Fruit fly (Drosophila melanogaster) whole organism, embryonic: ENCODE data around the gene CG6567.

Source experiments
- Bteb2 ChIP-seq: fragments of 200-800 bp; sonication (Bioruptor generic); optimal IDR thresholded peaks from 2 replicates; lab custom pipeline; 2016; ENCODE audit warnings: missing biosample characterization, missing genetic modification characterization
- CG10147 ChIP-seq: fragments of 200-800 bp; sonication (Bioruptor generic); optimal IDR thresholded peaks from 2 replicates; lab custom pipeline; 2019; ENCODE audit warnings: missing biosample characterization, mild to moderate bottlenecking, missing genetic modification characterization, moderate library complexity
- CG10543 ChIP-seq: fragments of 200-800 bp; sonication (Bioruptor generic); optimal IDR thresholded peaks from 3 replicates; lab custom pipeline; 2017; ENCODE audit warnings: missing biosample characterization, mild to moderate bottlenecking, missing genetic modification characterization, moderate library complexity
- CG11398 ChIP-seq: fragments of 200-800 bp; sonication (Bioruptor generic); optimal IDR thresholded peaks from 2 replicates; lab custom pipeline; 2016; ENCODE audit warnings: missing biosample characterization, missing genetic modification characterization
- CG11560 ChIP-seq: fragments of 200-800 bp; sonication (Bioruptor generic); IDR thresholded peaks from 3 replicates; pipeline ENCODE4 v1.3.6; 2022; ENCODE audit warnings: missing biosample characterization, missing genetic modification characterization
- CG15011 ChIP-seq: fragments of 200-800 bp; sonication (Bioruptor generic); optimal IDR thresholded peaks from 3 replicates; lab custom pipeline; 2018; ENCODE audit warnings: missing biosample characterization, mild to moderate bottlenecking, missing genetic modification characterization
- CG15696 ChIP-seq: fragments of 200-800 bp; sonication (Bioruptor generic); optimal IDR thresholded peaks from 2 replicates; lab custom pipeline; 2019; ENCODE audit warnings: missing biosample characterization, mild to moderate bottlenecking, missing genetic modification characterization, moderate library complexity
- CG17802 ChIP-seq: fragments of 200-800 bp; sonication (Bioruptor generic); optimal IDR thresholded peaks from 2 replicates; lab custom pipeline; 2018; ENCODE audit warnings: missing biosample characterization, mild to moderate bottlenecking, missing genetic modification characterization, moderate library complexity
- CG17829 ChIP-seq: fragments of 200-800 bp; optimal IDR thresholded peaks from 2 replicates; lab custom pipeline; 2019; ENCODE audit warnings: missing biosample characterization, mild to moderate bottlenecking, missing genetic modification characterization, moderate library complexity
- CG3838 ChIP-seq: fragments of 200-800 bp; sonication (Bioruptor generic); optimal IDR thresholded peaks from 3 replicates; lab custom pipeline; 2016; ENCODE audit warnings: missing biosample characterization, missing genetic modification characterization
- CG42726 ChIP-seq: fragments of 200-800 bp; sonication (Bioruptor generic); IDR thresholded peaks from 2 replicates; pipeline ENCODE4 v1.3.6; 2022; ENCODE audit warnings: missing biosample characterization, missing genetic modification characterization; ENCODE audit not compliant: partially characterized antibody
- CG4360 ChIP-seq: fragments of 200-800 bp; sonication (Bioruptor generic); IDR thresholded peaks from 2 replicates; pipeline ENCODE4 v1.3.6; 2022; ENCODE audit warnings: missing biosample characterization, missing genetic modification characterization
- CG7745 ChIP-seq: fragments of 200-800 bp; sonication (Bioruptor generic); optimal IDR thresholded peaks from 2 replicates; lab custom pipeline; 2018; ENCODE audit warnings: missing biosample characterization, mild to moderate bottlenecking, missing genetic modification characterization, moderate library complexity
- CG8765 ChIP-seq: fragments of 200-800 bp; sonication (Bioruptor generic); IDR thresholded peaks from 2 replicates; pipeline ENCODE4 v1.3.6; 2022; ENCODE audit warnings: missing biosample characterization, missing genetic modification characterization
- CG9609 ChIP-seq: fragments of 200-800 bp; sonication (Bioruptor generic); optimal IDR thresholded peaks from 3 replicates; lab custom pipeline; 2016; ENCODE audit warnings: missing biosample characterization, missing genetic modification characterization
- D19B ChIP-seq: fragments of 200-800 bp; sonication (Bioruptor generic); optimal IDR thresholded peaks from 2 replicates; lab custom pipeline; 2017; ENCODE audit warnings: missing biosample characterization, mild to moderate bottlenecking, missing genetic modification characterization
- E2f1 ChIP-seq: fragments of 200-800 bp; sonication (Bioruptor generic); IDR thresholded peaks from 2 replicates; pipeline ENCODE4 v1.3.6; 2022; ENCODE audit warnings: missing biosample characterization, missing genetic modification characterization
- ERR ChIP-seq: fragments of 200-800 bp; sonication (Bioruptor generic); optimal IDR thresholded peaks from 2 replicates; lab custom pipeline; 2016; ENCODE audit warnings: missing biosample characterization, missing genetic modification characterization
- Hr3 ChIP-seq: fragments of 200-800 bp; sonication (Bioruptor generic); optimal IDR thresholded peaks from 3 replicates; lab custom pipeline; 2016; ENCODE audit warnings: missing biosample characterization, missing genetic modification characterization
- Hr51 ChIP-seq, 2 experiments: fragments of 200-800 bp; sonication (Bioruptor generic); optimal IDR thresholded peaks; 2 replicates in 1 of 2; 3 replicates in 1 of 2; lab custom pipeline; 2016 to 2018; ENCODE audit warnings: missing biosample characterization in 2 of 2, missing genetic modification characterization in 2 of 2, mild to moderate bottlenecking in 1 of 2, moderate library complexity in 1 of 2
- Hsf ChIP-seq: fragments of 200-800 bp; sonication (Bioruptor generic); optimal IDR thresholded peaks from 3 replicates; lab custom pipeline; 2016; ENCODE audit warnings: missing biosample characterization, missing genetic modification characterization
- Kr ChIP-seq: fragments of 200-800 bp; sonication (Bioruptor generic); optimal IDR thresholded peaks from 2 replicates; lab custom pipeline; 2017; ENCODE audit warnings: missing biosample characterization, mild to moderate bottlenecking, missing genetic modification characterization
- Myb ChIP-seq: fragments of 200-800 bp; sonication (Bioruptor generic); optimal IDR thresholded peaks from 2 replicates; lab custom pipeline; 2016; ENCODE audit warnings: missing biosample characterization, missing genetic modification characterization
- NC2β ChIP-seq: fragments of 200-800 bp; sonication (Bioruptor generic); optimal IDR thresholded peaks from 2 replicates; lab custom pipeline; 2016; ENCODE audit warnings: missing biosample characterization, missing genetic modification characterization
- Nf-YC ChIP-seq: fragments of 200-800 bp; optimal IDR thresholded peaks from 3 replicates; lab custom pipeline; 2019; ENCODE audit warnings: missing biosample characterization, mild to moderate bottlenecking, missing genetic modification characterization, moderate library complexity
- Poxn ChIP-seq: fragments of 200-800 bp; sonication (Bioruptor generic); IDR thresholded peaks from 2 replicates; pipeline ENCODE4 v1.3.6; 2022; ENCODE audit warnings: missing biosample characterization, missing genetic modification characterization
- Rfx ChIP-seq: fragments of 200-800 bp; sonication (Bioruptor generic); IDR thresholded peaks from 2 replicates; pipeline ENCODE4 v1.3.6; 2022; ENCODE audit warnings: missing biosample characterization, missing genetic modification characterization
- Sin3A ChIP-seq: fragments of >200 bp; optimal IDR thresholded peaks from 2 replicates; lab custom pipeline; 2018
- Trl ChIP-seq, 3 experiments: fragments of >200 bp in 2 of 3; fragments of 200-800 bp in 1 of 3; sonication (Bioruptor generic) in 1 of 3; optimal IDR thresholded peaks; 2 replicates in 1 of 3; 3 replicates in 2 of 3; lab custom pipeline; 2016 to 2017; ENCODE audit warnings: missing biosample characterization in 1 of 3, missing genetic modification characterization in 1 of 3
- ara ChIP-seq: fragments of 200-800 bp; sonication (Bioruptor generic); IDR thresholded peaks from 2 replicates; pipeline ENCODE4 v1.3.6; 2022; ENCODE audit warnings: missing biosample characterization, missing genetic modification characterization
- bcd ChIP-seq: fragments of 200-800 bp; sonication (Bioruptor generic); optimal IDR thresholded peaks from 2 replicates; lab custom pipeline; 2017; ENCODE audit warnings: missing biosample characterization, mild to moderate bottlenecking, missing genetic modification characterization
- bsh ChIP-seq, 2 experiments: fragments of 200-800 bp; sonication (Bioruptor generic); optimal IDR thresholded peaks; 2 replicates each; lab custom pipeline; 2017 to 2018; ENCODE audit warnings: mild to moderate bottlenecking in 2 of 2, missing biosample characterization in 2 of 2, missing genetic modification characterization in 2 of 2, moderate library complexity in 1 of 2
- chm ChIP-seq: fragments of 200-800 bp; sonication (Bioruptor generic); IDR thresholded peaks from 2 replicates; pipeline ENCODE4 v1.3.6; 2022; ENCODE audit warnings: missing biosample characterization, missing genetic modification characterization
- danr ChIP-seq: fragments of 200-800 bp; sonication (Bioruptor generic); IDR thresholded peaks from 2 replicates; pipeline ENCODE4 v1.3.6; 2022; ENCODE audit warnings: missing biosample characterization, missing genetic modification characterization
- emc ChIP-seq: fragments of 200-800 bp; sonication (Bioruptor generic); optimal IDR thresholded peaks from 2 replicates; lab custom pipeline; 2016; ENCODE audit warnings: missing biosample characterization, missing genetic modification characterization
- eve ChIP-seq, 2 experiments: fragments of >200 bp; optimal IDR thresholded peaks; 2 replicates each; lab custom pipeline; 2017; ENCODE audit warnings: missing biosample characterization in 2 of 2, missing genetic modification characterization in 2 of 2
- exex ChIP-seq: fragments of 200-800 bp; sonication (Bioruptor generic); optimal IDR thresholded peaks from 4 replicates; lab custom pipeline; 2018; ENCODE audit warnings: missing biosample characterization, mild to moderate bottlenecking, missing genetic modification characterization, moderate library complexity
- gfzf ChIP-seq: fragments of 200-800 bp; sonication (Bioruptor generic); optimal IDR thresholded peaks from 2 replicates; lab custom pipeline; 2016; ENCODE audit warnings: missing biosample characterization, mild to moderate bottlenecking, missing genetic modification characterization, moderate library complexity
- knrl ChIP-seq: fragments of 200-800 bp; sonication (Bioruptor generic); IDR thresholded peaks from 3 replicates; pipeline ENCODE4 v1.3.6; 2022; ENCODE audit warnings: missing biosample characterization, missing genetic modification characterization; ENCODE audit not compliant: partially characterized antibody
- mirr ChIP-seq: fragments of 200-800 bp; sonication (Bioruptor generic); optimal IDR thresholded peaks from 3 replicates; lab custom pipeline; 2018; ENCODE audit warnings: missing biosample characterization, mild to moderate bottlenecking, missing genetic modification characterization
- nerfin-1 ChIP-seq: fragments of 200-800 bp; sonication (Bioruptor generic); optimal IDR thresholded peaks from 3 replicates; lab custom pipeline; 2019; ENCODE audit warnings: missing biosample characterization, mild to moderate bottlenecking, missing genetic modification characterization, moderate library complexity
- onecut ChIP-seq: fragments of 200-800 bp; sonication (Bioruptor generic); IDR thresholded peaks from 2 replicates; pipeline ENCODE4 v1.3.6; 2022; ENCODE audit warnings: missing biosample characterization, missing genetic modification characterization
- p53 ChIP-seq: fragments of 200-800 bp; sonication (Bioruptor generic); optimal IDR thresholded peaks from 2 replicates; lab custom pipeline; 2016; ENCODE audit warnings: missing biosample characterization, missing genetic modification characterization
- stc ChIP-seq: fragments of 200-800 bp; sonication (Bioruptor generic); IDR thresholded peaks from 2 replicates; pipeline ENCODE4 v1.3.6; 2022; ENCODE audit warnings: missing biosample characterization, missing genetic modification characterization
- tgo ChIP-seq: fragments of 200-800 bp; sonication (Bioruptor generic); IDR thresholded peaks from 3 replicates; pipeline ENCODE4 v1.3.6; 2022; ENCODE audit warnings: missing biosample characterization, missing genetic modification characterization
- tll ChIP-seq, 2 experiments: fragments of 200-800 bp in 1 of 2; fragments of >200 bp in 1 of 2; sonication (Bioruptor generic) in 1 of 2; optimal IDR thresholded peaks; 2 replicates each; lab custom pipeline; 2017 to 2019; ENCODE audit warnings: missing biosample characterization in 2 of 2, missing genetic modification characterization in 2 of 2, mild to moderate bottlenecking in 1 of 2, moderate library complexity in 1 of 2
- trem ChIP-seq: fragments of 200-800 bp; optimal IDR thresholded peaks from 3 replicates; lab custom pipeline; 2019; ENCODE audit warnings: missing biosample characterization, mild to moderate bottlenecking, missing genetic modification characterization, moderate library complexity
- twi ChIP-seq: fragments of 200-800 bp; optimal IDR thresholded peaks from 2 replicates; lab custom pipeline; 2019; ENCODE audit warnings: missing biosample characterization, mild to moderate bottlenecking, missing genetic modification characterization, moderate library complexity
- wek ChIP-seq: fragments of 200-800 bp; sonication (Bioruptor generic); optimal IDR thresholded peaks from 3 replicates; lab custom pipeline; 2018; ENCODE audit warnings: missing biosample characterization, mild to moderate bottlenecking, missing genetic modification characterization, moderate library complexity

Gene CG6567

DNA sequence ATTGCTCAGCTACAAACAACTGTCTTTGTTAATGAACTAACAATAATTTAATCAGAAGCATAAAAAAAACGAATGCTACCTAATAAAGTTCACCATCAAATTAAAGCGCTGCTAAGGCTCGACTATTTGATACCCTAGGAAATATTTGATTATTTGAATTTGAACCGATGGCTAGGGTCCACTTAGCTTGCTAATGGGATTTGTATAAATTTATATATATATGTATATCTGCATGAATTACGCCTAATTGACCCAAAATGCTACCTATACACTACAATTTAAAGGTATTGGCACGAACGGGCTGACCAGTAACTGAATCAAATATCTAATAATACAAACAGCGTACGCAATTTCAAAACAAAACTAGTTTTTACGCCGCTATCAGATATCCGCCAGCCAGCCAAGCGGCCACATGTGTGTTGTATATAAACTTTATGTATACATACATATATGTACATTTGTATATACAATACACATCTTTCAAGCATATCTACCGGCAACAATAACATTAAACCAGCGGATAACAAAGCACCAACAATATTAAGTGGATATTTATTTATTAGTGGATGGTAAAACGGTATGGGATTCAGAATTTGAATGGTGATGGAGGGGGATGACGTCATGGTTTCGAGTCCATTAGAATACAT lies 29.9 kb upstream of the CG6567 start (continued):
- TF ChIP-seq onecut (GFP tag; lab: Robert Waterston, UW): peak; percentile 66
- peak in 1 of 2 experiments; percentile 79 for TF ChIP-seq Hr51 (GFP tag; optimal IDR thresholded peaks at IDR 0.05; lab: Kevin White, UChicago)
- TF ChIP-seq Hr3 (GFP tag; lab: Kevin White, UChicago): peak; percentile 27
- no peak for TF ChIP-seq CG17802 (tag; lab: Kevin White, UChicago)
- peak; percentile 66 for TF ChIP-seq CG17829 (tag; lab: Kevin White, UChicago)
- no peak for TF ChIP-seq Myb (GFP tag; lab: Kevin White, UChicago)
- no peak for TF ChIP-seq Bteb2 (GFP tag; lab: Kevin White, UChicago)
- TF ChIP-seq CG42726 (GFP tag; lab: Robert Waterston, UW): no peak
- no peak for TF ChIP-seq CG3838 (GFP tag; lab: Kevin White, UChicago)
- peak; percentile 15 for TF ChIP-seq Hsf (GFP tag; lab: Kevin White, UChicago)
- no peak for TF ChIP-seq eve (GFP tag; optimal IDR thresholded peaks at IDR 0.05; lab: Kevin White, UChicago)
- TF ChIP-seq Sin3A (lab: Kevin White, UChicago): no peak
- TF ChIP-seq bcd (GFP tag; lab: Kevin White, UChicago): peak; percentile 80
- peak; percentile 74 for TF ChIP-seq danr
- no peak for TF ChIP-seq gfzf (GFP tag; lab: Kevin White, UChicago)
- no peak for TF ChIP-seq Trl (optimal IDR thresholded peaks at IDR 0.05; lab: Kevin White, UChicago)
- no peak for TF ChIP-seq Trl (GFP tag; optimal IDR thresholded peaks at IDR 0.05; lab: Kevin White, UChicago)
- TF ChIP-seq Poxn (GFP tag; lab: Robert Waterston, UW): peak; percentile 51
- peak; percentile 53; the same call in 1 of the 2 replicates for TF ChIP-seq chm (GFP tag; lab: Robert Waterston, UW)
- TF ChIP-seq Kr: no peak
- no peak for TF ChIP-seq tll (GFP tag; optimal IDR thresholded peaks at IDR 0.05; lab: Kevin White, UChicago)
- TF ChIP-seq CG15011 (GFP tag; lab: Kevin White, UChicago): peak; percentile 60
- peak; percentile 98 for TF ChIP-seq D19B (GFP tag; lab: Kevin White, UChicago)
- peak; percentile 82 for TF ChIP-seq CG10147 (GFP tag; lab: Kevin White, UChicago)
- peak; percentile 59 for TF ChIP-seq mirr (GFP tag; lab: Kevin White, UChicago)
- TF ChIP-seq ERR (GFP tag; lab: Kevin White, UChicago): no peak
- 0 out of 3 replicates have a peak, but pooled peaks have one; percentile 27 for TF ChIP-seq knrl (GFP tag; lab: Robert Waterston, UW)
- no peak for TF ChIP-seq p53
- TF ChIP-seq E2f1: peak; percentile 79
- peak in 1 of 2 experiments; percentile 29 for TF ChIP-seq bsh (GFP tag; optimal IDR thresholded peaks at IDR 0.05; lab: Kevin White, UChicago)
- no peak for TF ChIP-seq emc (GFP tag; lab: Kevin White, UChicago)
- peak; percentile 59; the same call in 1 of the 2 replicates for TF ChIP-seq ara (GFP tag; lab: Robert Waterston, UW)
- no peak for TF ChIP-seq CG7745
- TF ChIP-seq trem (tag; lab: Kevin White, UChicago): no peak
- peak; percentile 57; the same call in 2 of the 3 replicates for TF ChIP-seq CG11560
- TF ChIP-seq NC2β (GFP tag; lab: Kevin White, UChicago): no peak
- TF ChIP-seq tgo (GFP tag; lab: Robert Waterston, UW): peak; percentile 87
- TF ChIP-seq twi: peak; percentile 1
- peak; percentile 84 for TF ChIP-seq stc (GFP tag; lab: Robert Waterston, UW)
- no peak for TF ChIP-seq CG4360
- TF ChIP-seq wek: peak; percentile 8
- TF ChIP-seq CG11398 (GFP tag; lab: Kevin White, UChicago): no peak
- no peak for TF ChIP-seq CG9609 (GFP tag; lab: Kevin White, UChicago)
- peak; percentile 49 for TF ChIP-seq Nf-YC
- peak; percentile 67 for TF ChIP-seq exex (tag; lab: Kevin White, UChicago)
- TF ChIP-seq CG15696 (tag; lab: Kevin White, UChicago): peak; percentile 39
- peak; percentile 23 for TF ChIP-seq CG10543 (GFP tag; lab: Kevin White, UChicago)
- peak; percentile 54 for TF ChIP-seq nerfin-1
- peak; percentile 93 for TF ChIP-seq Rfx (GFP tag; lab: Robert Waterston, UW)
- no peak for TF ChIP-seq CG8765 (GFP tag; lab: Robert Waterston, UW)
